Worm (Caenorhabditis elegans) whole organism, L1 larva: ENCODE data around the gene dmd-6.

Experiments
- C16A3.4 ChIP-seq: fragments of 150-350 bp; optimal IDR thresholded peaks from 2 replicates; lab custom pipeline; 2014; ENCODE audit warnings: missing biosample characterization, missing genetic modification characterization
- C34B4.2 ChIP-seq: sonication (generic microtip); optimal IDR thresholded peaks from 2 replicates; lab custom pipeline; 2017; ENCODE audit warnings: mild to moderate bottlenecking, missing genetic modification characterization, missing compliant biosample characterization
- F16B12.6 ChIP-seq: fragments of 150-350 bp; optimal IDR thresholded peaks from 2 replicates; lab custom pipeline; 2014; ENCODE audit warnings: missing biosample characterization, missing genetic modification characterization
- alr-1 ChIP-seq: fragments of 200-800 bp; sonication (Bioruptor generic); optimal IDR thresholded peaks from 2 replicates; lab custom pipeline; 2018; ENCODE audit warnings: borderline replicate concordance, mild to moderate bottlenecking, missing genetic modification characterization, missing compliant biosample characterization
- blmp-1 ChIP-seq: fragments of 150-350 bp; optimal IDR thresholded peaks from 2 replicates; lab custom pipeline; 2014; ENCODE audit warnings: missing biosample characterization, missing genetic modification characterization
- ceh-63 ChIP-seq: fragments of 200-800 bp; sonication (Bioruptor generic); optimal IDR thresholded peaks from 2 replicates; lab custom pipeline; 2018; ENCODE audit warnings: mild to moderate bottlenecking, missing genetic modification characterization, missing compliant biosample characterization
- ceh-82 ChIP-seq, 3 experiments: fragments of 150-350 bp in 1 of 3; sonication (generic microtip) in 2 of 3; optimal IDR thresholded peaks; 2 replicates each; lab custom pipeline; 2014 to 2017; ENCODE audit warnings: missing biosample characterization in 3 of 3, missing genetic modification characterization in 3 of 3
- ceh-90 ChIP-seq: sonication (generic microtip); optimal IDR thresholded peaks from 2 replicates; lab custom pipeline; 2016; ENCODE audit warnings: missing genetic modification characterization, missing compliant biosample characterization
- dpl-1 ChIP-seq, 3 experiments: fragments of 150-350 bp in 2 of 3; sonication (generic microtip) in 1 of 3; optimal IDR thresholded peaks; 2 replicates each; lab custom pipeline; 2014 to 2017; ENCODE audit warnings: missing biosample characterization in 3 of 3, missing genetic modification characterization in 3 of 3, missing genetic modification reagents in 3 of 3
- efl-1 ChIP-seq, 4 experiments: fragments of 150-350 bp; optimal IDR thresholded peaks in 3 of 4; peaks in 1 of 4; 1 replicate in 1 of 4; 2 replicates in 3 of 4; lab custom pipeline; 2014; ENCODE audit warnings: missing biosample characterization in 2 of 4, missing genetic modification characterization in 2 of 4, missing genetic modification reagents in 2 of 4
- egl-13 ChIP-seq: sonication (generic microtip); optimal IDR thresholded peaks from 2 replicates; lab custom pipeline; 2016; ENCODE audit warnings: missing genotype, missing genetic modification reagents, missing genetic modification characterization, missing compliant biosample characterization
- elt-2 ChIP-seq: sonication (generic microtip); optimal IDR thresholded peaks from 2 replicates; lab custom pipeline; 2016; ENCODE audit warnings: missing genetic modification characterization, mild to moderate bottlenecking, inconsistent platforms, missing compliant biosample characterization, missing genetic modification reagents
- elt-3 ChIP-seq, 6 experiments: fragments of 150-350 bp in 1 of 6; sonication (generic microtip); optimal IDR thresholded peaks; 2 replicates each; lab custom pipeline; 2017 to 2018; ENCODE audit warnings: missing biosample characterization in 6 of 6, missing genetic modification characterization in 6 of 6, inconsistent platforms in 1 of 6
- fkh-10 ChIP-seq: sonication (generic microtip); optimal IDR thresholded peaks from 2 replicates; lab custom pipeline; 2017; ENCODE audit warnings: missing biosample characterization, missing genetic modification reagents, missing genetic modification characterization
- fkh-8 ChIP-seq: sonication (generic microtip); optimal IDR thresholded peaks from 2 replicates; lab custom pipeline; 2016; ENCODE audit warnings: mild to moderate bottlenecking, missing genetic modification characterization, missing compliant biosample characterization
- hlh-4 ChIP-seq: sonication (generic microtip); optimal IDR thresholded peaks from 2 replicates; lab custom pipeline; 2016; ENCODE audit warnings: mild to moderate bottlenecking, missing genetic modification characterization, missing compliant biosample characterization
- irx-1 ChIP-seq: sonication (generic microtip); optimal IDR thresholded peaks from 2 replicates; lab custom pipeline; 2016; ENCODE audit warnings: missing genetic modification characterization, missing compliant biosample characterization
- isw-1 ChIP-seq: fragments of 200-800 bp; sonication (Bioruptor generic); IDR thresholded peaks from 2 replicates; pipeline ENCODE4 v1.3.6; 2022; ENCODE audit warnings: missing genetic modification characterization, missing compliant biosample characterization
- lin-13 ChIP-seq: fragments of 150-350 bp; optimal IDR thresholded peaks from 2 replicates; lab custom pipeline; 2014; ENCODE audit warnings: missing biosample characterization, missing genetic modification reagents, missing genetic modification characterization
- lin-14 ChIP-seq: fragments of 200-800 bp; sonication (Bioruptor generic); optimal IDR thresholded peaks from 2 replicates; lab custom pipeline; 2018; ENCODE audit warnings: mild to moderate bottlenecking, missing genetic modification characterization, moderate library complexity, missing compliant biosample characterization
- lin-15B ChIP-seq: fragments of 150-350 bp; sonication (generic microtip); optimal IDR thresholded peaks from 3 replicates; lab custom pipeline; 2014; ENCODE audit warnings: missing biosample characterization, missing genetic modification characterization
- lin-35 ChIP-seq, 2 experiments: fragments of 150-350 bp; optimal IDR thresholded peaks; 2 replicates each; lab custom pipeline; 2014; ENCODE audit warnings: missing biosample characterization in 2 of 2, missing genetic modification characterization in 2 of 2, missing genetic modification reagents in 2 of 2
- lir-3 ChIP-seq: sonication (generic microtip); optimal IDR thresholded peaks from 2 replicates; lab custom pipeline; 2016; ENCODE audit warnings: mild to moderate bottlenecking, missing genetic modification characterization, moderate library complexity, missing compliant biosample characterization; ENCODE audit not compliant: poor library complexity
- mab-9 ChIP-seq: fragments of 200-800 bp; sonication (Bioruptor generic); IDR thresholded peaks from 2 replicates; pipeline ENCODE4 v1.3.6; 2022; ENCODE audit warnings: missing genetic modification reagents, missing genetic modification characterization, missing compliant biosample characterization
- mdl-1 ChIP-seq, 2 experiments: fragments of 150-350 bp; optimal IDR thresholded peaks; 2 replicates each; lab custom pipeline; 2014 to 2017; ENCODE audit warnings: missing biosample characterization in 2 of 2, missing genetic modification characterization in 2 of 2, inconsistent platforms in 1 of 2
- mep-1 ChIP-seq: fragments of 150-350 bp; optimal IDR thresholded peaks from 2 replicates; lab custom pipeline; 2014; ENCODE audit warnings: missing biosample characterization, missing genetic modification characterization
- nhr-11 ChIP-seq: fragments of 150-350 bp; optimal IDR thresholded peaks from 2 replicates; lab custom pipeline; 2014; ENCODE audit warnings: missing biosample characterization, missing genetic modification characterization
- nhr-20 ChIP-seq: sonication (generic microtip); optimal IDR thresholded peaks from 2 replicates; lab custom pipeline; 2016; ENCODE audit warnings: mild to moderate bottlenecking, missing genetic modification characterization, missing compliant biosample characterization
- nhr-237 ChIP-seq: fragments of 150-350 bp; optimal IDR thresholded peaks from 2 replicates; lab custom pipeline; 2014; ENCODE audit warnings: missing biosample characterization, missing genetic modification characterization
- nhr-76 ChIP-seq: sonication (generic microtip); optimal IDR thresholded peaks from 2 replicates; lab custom pipeline; 2017; ENCODE audit warnings: missing biosample characterization, missing genetic modification characterization
- nhr-85 ChIP-seq: sonication (generic microtip); peaks from one replicate; lab custom pipeline; 2016; ENCODE audit warnings: missing genetic modification characterization, inconsistent platforms, missing compliant biosample characterization
- pax-3 ChIP-seq: fragments of 200-800 bp; sonication (Bioruptor generic); optimal IDR thresholded peaks from 2 replicates; lab custom pipeline; 2018; ENCODE audit warnings: mild to moderate bottlenecking, missing genetic modification characterization, moderate library complexity, missing compliant biosample characterization
- pqm-1 ChIP-seq: sonication (generic microtip); optimal IDR thresholded peaks from 3 replicates; lab custom pipeline; 2017; ENCODE audit warnings: missing biosample characterization, missing genetic modification characterization
- snpc-4 ChIP-seq: fragments of 150-350 bp; optimal IDR thresholded peaks from 2 replicates; lab custom pipeline; 2014; ENCODE audit warnings: missing biosample characterization, missing genetic modification characterization
- snu-23 ChIP-seq: sonication (generic microtip); optimal IDR thresholded peaks from 2 replicates; lab custom pipeline; 2016; ENCODE audit warnings: missing genetic modification characterization, missing compliant biosample characterization
- sox-4 ChIP-seq: sonication (generic microtip); optimal IDR thresholded peaks from 2 replicates; lab custom pipeline; 2016; ENCODE audit warnings: missing genetic modification characterization, missing compliant biosample characterization
- swsn-7 ChIP-seq: sonication (generic microtip); optimal IDR thresholded peaks from 2 replicates; lab custom pipeline; 2016; ENCODE audit warnings: missing genetic modification characterization, missing compliant biosample characterization
- tbx-2 ChIP-seq: sonication (generic microtip); optimal IDR thresholded peaks from 2 replicates; lab custom pipeline; 2016; ENCODE audit warnings: missing genetic modification characterization, missing compliant biosample characterization
- tlp-1 ChIP-seq: fragments of 150-350 bp; optimal IDR thresholded peaks from 2 replicates; lab custom pipeline; 2014; ENCODE audit warnings: missing biosample characterization, missing genetic modification characterization
- unc-130 ChIP-seq: fragments of 150-350 bp; optimal IDR thresholded peaks from 2 replicates; lab custom pipeline; 2017; ENCODE audit warnings: missing biosample characterization, missing genetic modification characterization, inconsistent platforms
- vab-15 ChIP-seq: sonication (generic microtip); optimal IDR thresholded peaks from 2 replicates; lab custom pipeline; 2017; ENCODE audit warnings: missing genotype, mild to moderate bottlenecking, missing genetic modification characterization, missing compliant biosample characterization
- xbp-1 ChIP-seq: sonication (generic microtip); optimal IDR thresholded peaks from 2 replicates; lab custom pipeline; 2016; ENCODE audit warnings: missing genetic modification characterization, missing compliant biosample characterization
- zag-1 ChIP-seq: fragments of 150-350 bp; optimal IDR thresholded peaks from 2 replicates; lab custom pipeline; 2014; ENCODE audit warnings: missing biosample characterization, missing genetic modification characterization
- ztf-4 ChIP-seq: fragments of 150-350 bp; optimal IDR thresholded peaks from 2 replicates; lab custom pipeline; 2014; ENCODE audit warnings: missing biosample characterization, missing genetic modification characterization

dmd-6 gene

DNA sequence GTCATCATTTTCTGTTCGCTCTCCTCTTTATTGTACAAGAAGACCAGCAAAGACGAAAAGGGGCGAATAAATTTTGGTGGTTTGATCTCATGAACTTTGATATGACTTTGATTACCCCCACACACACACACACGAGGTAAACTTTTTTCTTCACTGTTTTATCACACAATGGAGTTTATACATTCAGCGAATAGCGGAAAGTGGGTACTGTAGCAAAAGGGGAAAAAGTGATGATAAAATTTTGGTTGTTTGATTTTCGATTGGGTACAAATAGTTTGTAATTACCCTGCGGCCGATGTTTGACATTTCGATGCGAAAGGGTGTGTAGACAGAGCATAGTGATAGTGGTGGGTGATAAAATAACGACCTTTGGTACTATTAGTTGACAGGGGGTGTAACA, 22.2 kb upstream of the dmd-6 start (continued):
- TF ChIP-seq pqm-1 (tag; lab: Kevin White, UChicago) (peak; percentile 86), tlp-1 (no peak), elt-3 (tag; optimal IDR thresholded peaks at IDR 0.05; lab: Kevin White, UChicago) (peak; percentile 94 to 99 (median 98)), elt-2 (tag; lab: Kevin White, UChicago) (peak; percentile 99), lin-35 (GFP tag; optimal IDR thresholded peaks at IDR 0.05; lab: Kevin White, UChicago) (peak in 1 of 2 experiments; percentile 83), fkh-8 (tag; lab: Kevin White, UChicago) (no peak), nhr-11 (tag; lab: Kevin White, UChicago) (no peak), ceh-63 (GFP tag; lab: Kevin White, UChicago) (no peak), isw-1 (GFP tag; lab: Robert Waterston, UW) (no peak), mep-1 (tag; lab: Kevin White, UChicago) (peak; percentile 78), lir-3 (tag; lab: Kevin White, UChicago) (no peak), dpl-1 (GFP tag; optimal IDR thresholded peaks at IDR 0.05; lab: Kevin White, UChicago) (peak in 2 of 3 experiments; percentile 5 to 23), tbx-2 (tag; lab: Kevin White, UChicago) (peak; percentile 86), F16B12.6 (tag; lab: Kevin White, UChicago) (no peak), swsn-7 (tag; lab: Kevin White, UChicago) (peak; percentile 27), mdl-1 (tag; optimal IDR thresholded peaks at IDR 0.05; lab: Kevin White, UChicago) (peak; percentile 65 to 90), alr-1 (tag; lab: Kevin White, UChicago) (no peak), nhr-237 (peak; percentile 31), lin-13 (GFP tag; lab: Kevin White, UChicago) (no peak), ceh-82 (tag; optimal IDR thresholded peaks at IDR 0.05; lab: Kevin White, UChicago) (peak in 1 of 3 experiments; percentile 28), ztf-4 (tag; lab: Kevin White, UChicago) (peak; percentile 71), mab-9 (GFP tag; lab: Robert Waterston, UW) (no peak), pax-3 (tag; lab: Kevin White, UChicago) (peak; percentile 55), ceh-90 (tag; lab: Kevin White, UChicago) (no peak), sox-4 (tag; lab: Kevin White, UChicago) (no peak), irx-1 (peak; percentile 65), fkh-10 (no peak), unc-130 (tag; lab: Kevin White, UChicago) (no peak), nhr-76 (tag; lab: Kevin White, UChicago) (peak; percentile 65), snpc-4 (tag; lab: Kevin White, UChicago) (no peak), xbp-1 (tag; lab: Kevin White, UChicago) (peak; percentile 34), efl-1 (optimal IDR thresholded peaks at IDR 0.05; lab: Kevin White, UChicago) (peak; percentile 7 to 37), efl-1 (GFP tag; optimal IDR thresholded peaks at IDR 0.05 in 1 of 2; lab: Kevin White, UChicago) (peak in 1 of 2 experiments; percentile 94), egl-13 (tag; lab: Kevin White, UChicago) (no peak), lin-14 (peak; percentile 94), snu-23 (peak; percentile 89), C34B4.2 (tag; lab: Kevin White, UChicago) (no peak), vab-15 (tag; lab: Kevin White, UChicago) (peak; percentile 82), hlh-4 (tag; lab: Kevin White, UChicago) (no peak), lin-15B (tag; lab: Kevin White, UChicago) (no peak), zag-1 (tag; lab: Kevin White, UChicago) (no peak)

DNA sequence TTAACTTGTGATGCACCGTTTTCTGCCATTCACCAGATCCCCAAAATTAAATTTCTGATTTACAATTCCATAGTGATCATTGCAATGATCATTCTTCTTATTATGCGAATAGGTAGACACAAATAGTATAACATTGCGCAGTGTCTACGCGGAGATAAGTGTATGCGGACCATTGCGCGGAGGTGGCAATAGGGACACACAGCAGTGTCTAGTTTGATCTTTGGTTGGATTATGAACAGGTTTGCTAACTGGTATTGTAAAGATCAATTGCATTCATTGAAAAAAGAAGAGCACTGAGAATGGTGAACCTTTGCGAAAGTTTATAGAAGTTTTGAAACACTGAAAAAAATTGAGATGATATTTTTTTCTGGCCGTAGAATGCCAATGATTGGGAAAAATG, 17.1 kb upstream of the dmd-6 start:
- TF ChIP-seq elt-3 (tag; optimal IDR thresholded peaks at IDR 0.05; lab: Kevin White, UChicago), result peak in 1 of 6 experiments; percentile 55
- peak; percentile 67 for TF ChIP-seq nhr-85 (tag; lab: Kevin White, UChicago)
- peak; percentile 46 for TF ChIP-seq nhr-20 (tag; lab: Kevin White, UChicago)
- peak; percentile 12 for TF ChIP-seq blmp-1 (tag; lab: Kevin White, UChicago)
- no peak for TF ChIP-seq C16A3.4 (tag; lab: Kevin White, UChicago)
- no peak for TF ChIP-seq alr-1 (tag; lab: Kevin White, UChicago)
